Worm (Caenorhabditis elegans) whole organism, young adult: ENCODE data around the gene snt-7.

Experiments used
- C06A6.2 ChIP-seq: fragments of 200-800 bp; sonication (Bioruptor generic); conservative IDR thresholded peaks from 2 replicates; pipeline ENCODE4 v1.3.6; 2022; ENCODE audit warnings: missing genetic modification characterization, missing compliant biosample characterization
- F37B4.10 ChIP-seq: fragments of 200-800 bp; sonication (Bioruptor generic); IDR thresholded peaks from 2 replicates; pipeline ENCODE4 v1.3.6; 2022; ENCODE audit warnings: missing genetic modification characterization, missing compliant biosample characterization
- F39B2.1 ChIP-seq: fragments of 200-800 bp; sonication (Bioruptor generic); IDR thresholded peaks from 2 replicates; pipeline ENCODE4 v1.3.6; 2022; ENCODE audit warnings: missing genetic modification reagents, missing genetic modification characterization, missing compliant biosample characterization
- F49E8.2 ChIP-seq: sonication (generic microtip); optimal IDR thresholded peaks from 3 replicates; lab custom pipeline; 2017; ENCODE audit warnings: missing genetic modification characterization, mild to moderate bottlenecking, missing compliant biosample characterization, antibody characterized with exemption, moderate library complexity; ENCODE audit not compliant: insufficient read depth
- F52B5.7 ChIP-seq: sonication (generic microtip); optimal IDR thresholded peaks from 2 replicates; lab custom pipeline; 2016; ENCODE audit warnings: mild to moderate bottlenecking, missing genetic modification characterization, missing compliant biosample characterization
- F57A8.1 ChIP-seq: fragments of 200-800 bp; sonication (Bioruptor generic); optimal IDR thresholded peaks from 2 replicates; lab custom pipeline; 2018; ENCODE audit warnings: mild to moderate bottlenecking, missing genetic modification characterization, moderate library complexity, missing compliant biosample characterization
- F57C9.4 ChIP-seq: sonication (generic microtip); optimal IDR thresholded peaks from 2 replicates; lab custom pipeline; 2017; ENCODE audit warnings: mild to moderate bottlenecking, missing genetic modification characterization, missing compliant biosample characterization
- K11D2.4 ChIP-seq: fragments of 200-800 bp; sonication (Bioruptor generic); IDR thresholded peaks from 2 replicates; pipeline ENCODE4 v1.3.6; 2022; ENCODE audit warnings: missing genetic modification reagents, missing genetic modification characterization, missing compliant biosample characterization
- K12H6.12 ChIP-seq: fragments of 200-800 bp; sonication (Bioruptor generic); optimal IDR thresholded peaks from 2 replicates; lab custom pipeline; 2018; ENCODE audit warnings: mild to moderate bottlenecking, missing genetic modification characterization, missing compliant biosample characterization
- T07F8.4 ChIP-seq: sonication (generic microtip); optimal IDR thresholded peaks from 2 replicates; lab custom pipeline; 2016; ENCODE audit warnings: mild to moderate bottlenecking, missing genetic modification characterization, moderate library complexity, missing compliant biosample characterization
- Y79H2A.3 ChIP-seq: fragments of 200-800 bp; sonication (Bioruptor generic); conservative IDR thresholded peaks from 2 replicates; pipeline ENCODE4 v1.3.6; 2022; ENCODE audit warnings: missing genetic modification reagents, missing genetic modification characterization, missing compliant biosample characterization
- aptf-2 ChIP-seq: fragments of 200-800 bp; sonication (Bioruptor generic); conservative IDR thresholded peaks from 2 replicates; pipeline ENCODE4 v1.3.6; 2022; ENCODE audit warnings: missing genetic modification reagents, missing genetic modification characterization, missing compliant biosample characterization
- aptf-3 ChIP-seq: fragments of 200-800 bp; sonication (Bioruptor generic); IDR thresholded peaks from 2 replicates; pipeline ENCODE4 v1.3.6; 2022; ENCODE audit warnings: missing genetic modification characterization, missing compliant biosample characterization
- bed-2 ChIP-seq: fragments of 200-800 bp; sonication (Bioruptor generic); IDR thresholded peaks from 2 replicates; pipeline ENCODE4 v1.3.6; 2022; ENCODE audit warnings: missing genetic modification reagents, missing genetic modification characterization, missing compliant biosample characterization
- cebp-1 ChIP-seq, 2 experiments: fragments of 200-800 bp in 1 of 2; sonication (Bioruptor generic) in 1 of 2; sonication (generic microtip) in 1 of 2; IDR thresholded peaks in 1 of 2; optimal IDR thresholded peaks in 1 of 2; 2 replicates each; pipeline versions ENCODE4 v1.3.6 to Lab custom; 2017 to 2022; ENCODE audit warnings: missing compliant biosample characterization in 2 of 2, missing genetic modification characterization in 2 of 2, mild to moderate bottlenecking in 1 of 2, missing genetic modification reagents in 1 of 2, moderate library complexity in 1 of 2
- ceh-100 ChIP-seq: fragments of 200-800 bp; sonication (Bioruptor generic); IDR thresholded peaks from 2 replicates; pipeline ENCODE4 v1.3.6; 2022; ENCODE audit warnings: missing genetic modification reagents, missing genetic modification characterization, missing compliant biosample characterization
- ceh-27 ChIP-seq: fragments of 200-800 bp; sonication (Bioruptor generic); optimal IDR thresholded peaks from 2 replicates; lab custom pipeline; 2018; ENCODE audit warnings: mild to moderate bottlenecking, missing genetic modification characterization, moderate library complexity, missing compliant biosample characterization
- ceh-58 ChIP-seq: fragments of 200-800 bp; sonication (Bioruptor generic); IDR thresholded peaks from 2 replicates; pipeline ENCODE4 v1.3.6; 2022; ENCODE audit warnings: missing genetic modification characterization, missing compliant biosample characterization
- dox-1 ChIP-seq: fragments of 200-800 bp; sonication (Bioruptor generic); IDR thresholded peaks from 2 replicates; pipeline ENCODE4 v1.3.6; 2022; ENCODE audit warnings: missing genetic modification reagents, missing genetic modification characterization, missing compliant biosample characterization
- dpl-1 ChIP-seq: fragments of 150-350 bp; optimal IDR thresholded peaks from 2 replicates; lab custom pipeline; 2014; ENCODE audit warnings: missing biosample characterization, missing genetic modification reagents, missing genetic modification characterization
- egl-44 ChIP-seq: fragments of 200-800 bp; sonication (Bioruptor generic); IDR thresholded peaks from 2 replicates; pipeline ENCODE4 v1.3.6; 2022; ENCODE audit warnings: missing genetic modification reagents, missing genetic modification characterization, missing compliant biosample characterization
- gei-17 ChIP-seq: fragments of 200-800 bp; sonication (Bioruptor generic); optimal IDR thresholded peaks from 2 replicates; lab custom pipeline; 2018; ENCODE audit warnings: mild to moderate bottlenecking, missing genetic modification characterization, missing compliant biosample characterization
- hlh-26 ChIP-seq: fragments of 200-800 bp; sonication (Bioruptor generic); conservative IDR thresholded peaks from 2 replicates; pipeline ENCODE4 v1.3.6; 2022; ENCODE audit warnings: missing genetic modification reagents, missing genetic modification characterization, missing compliant biosample characterization
- hmg-1.2 ChIP-seq: fragments of 200-800 bp; sonication (Bioruptor generic); IDR thresholded peaks from 2 replicates; pipeline ENCODE4 v1.3.6; 2022; ENCODE audit warnings: missing genetic modification reagents, missing genetic modification characterization, missing compliant biosample characterization
- hrde-1 ChIP-seq: sonication (generic microtip); optimal IDR thresholded peaks from 2 replicates; lab custom pipeline; 2016; ENCODE audit warnings: missing genetic modification characterization, mild to moderate bottlenecking, missing compliant biosample characterization, moderate library complexity, missing genotype, missing genetic modification reagents, borderline replicate concordance
- hsf-1 ChIP-seq: fragments of 200-800 bp; sonication (Bioruptor generic); IDR thresholded peaks from 2 replicates; pipeline ENCODE4 v1.3.6; 2022; ENCODE audit warnings: missing genetic modification reagents, missing genetic modification characterization, missing compliant biosample characterization
- lag-1 ChIP-seq: fragments of 200-800 bp; sonication (Bioruptor generic); IDR thresholded peaks from 2 replicates; pipeline ENCODE4 v1.3.6; 2022; ENCODE audit warnings: missing genetic modification reagents, missing genetic modification characterization, missing compliant biosample characterization
- lin-35 ChIP-seq, 3 experiments: fragments of 150-350 bp in 2 of 3; sonication (generic microtip) in 1 of 3; optimal IDR thresholded peaks; 2 replicates each; lab custom pipeline; 2014 to 2018; ENCODE audit warnings: missing biosample characterization in 3 of 3, missing genetic modification characterization in 3 of 3, missing genetic modification reagents in 3 of 3
- lin-54 ChIP-seq: fragments of 200-800 bp; sonication (Bioruptor generic); optimal IDR thresholded peaks from 2 replicates; lab custom pipeline; 2018; ENCODE audit warnings: mild to moderate bottlenecking, missing genetic modification characterization, missing compliant biosample characterization
- lsy-27 ChIP-seq: sonication (generic microtip); optimal IDR thresholded peaks from 2 replicates; lab custom pipeline; 2017; ENCODE audit warnings: missing genetic modification characterization, mild to moderate bottlenecking, missing compliant biosample characterization, antibody characterized with exemption, missing genotype, borderline replicate concordance; ENCODE audit not compliant: insufficient read depth
- mcd-1 ChIP-seq: fragments of 200-800 bp; sonication (Bioruptor generic); IDR thresholded peaks from 2 replicates; pipeline ENCODE4 v1.3.6; 2022; ENCODE audit warnings: missing genetic modification reagents, missing genetic modification characterization, missing compliant biosample characterization
- mel-28 ChIP-seq: sonication (generic microtip); optimal IDR thresholded peaks from 2 replicates; lab custom pipeline; 2016; ENCODE audit warnings: borderline replicate concordance, mild to moderate bottlenecking, missing genetic modification characterization, missing compliant biosample characterization
- mxl-1 ChIP-seq: sonication (generic microtip); optimal IDR thresholded peaks from 2 replicates; lab custom pipeline; 2016; ENCODE audit warnings: missing genetic modification characterization, missing compliant biosample characterization
- nfya-1 ChIP-seq: sonication (generic microtip); optimal IDR thresholded peaks from 2 replicates; lab custom pipeline; 2017; ENCODE audit warnings: antibody characterized with exemption, missing compliant biosample characterization, missing genetic modification characterization, borderline replicate concordance; ENCODE audit not compliant: insufficient read depth
- nfyb-1 ChIP-seq: fragments of 200-800 bp; sonication (Bioruptor generic); IDR thresholded peaks from 2 replicates; pipeline ENCODE4 v1.3.6; 2022; ENCODE audit warnings: missing genetic modification reagents, missing genetic modification characterization, missing compliant biosample characterization
- nhr-80 ChIP-seq: sonication (generic microtip); optimal IDR thresholded peaks from 2 replicates; lab custom pipeline; 2016; ENCODE audit warnings: missing genetic modification characterization, missing compliant biosample characterization
- pbrm-1 ChIP-seq: fragments of 200-800 bp; sonication (Bioruptor generic); IDR thresholded peaks from 2 replicates; pipeline ENCODE4 v1.3.6; 2022; ENCODE audit warnings: missing genetic modification reagents, missing genetic modification characterization, missing compliant biosample characterization
- rcor-1 ChIP-seq: fragments of 200-800 bp; sonication (Bioruptor generic); IDR thresholded peaks from 2 replicates; pipeline ENCODE4 v1.3.6; 2022; ENCODE audit warnings: missing genetic modification reagents, missing genetic modification characterization, missing compliant biosample characterization
- snpc-4 ChIP-seq, 5 experiments: fragments of 150-350 bp in 1 of 5; sonication (generic microtip) in 4 of 5; optimal IDR thresholded peaks; 2 replicates each; lab custom pipeline; 2014 to 2018; ENCODE audit warnings: missing genetic modification characterization in 5 of 5, missing biosample characterization in 3 of 5, antibody characterized with exemption in 2 of 5, mild to moderate bottlenecking in 2 of 5, missing compliant biosample characterization in 2 of 5, missing genotype in 2 of 5, moderate library complexity in 2 of 5, missing genetic modification reagents in 1 of 5
- somi-1 ChIP-seq: fragments of 200-800 bp; sonication (Bioruptor generic); optimal IDR thresholded peaks from 2 replicates; lab custom pipeline; 2018; ENCODE audit warnings: mild to moderate bottlenecking, missing genetic modification characterization, missing compliant biosample characterization
- tbp1 ChIP-seq: fragments of 200-800 bp; sonication (Bioruptor generic); optimal IDR thresholded peaks from 2 replicates; lab custom pipeline; 2018; ENCODE audit warnings: mild to moderate bottlenecking, missing genetic modification characterization, missing compliant biosample characterization
- tlf-1 ChIP-seq: fragments of 200-800 bp; sonication (Bioruptor generic); optimal IDR thresholded peaks from 2 replicates; lab custom pipeline; 2018; ENCODE audit warnings: mild to moderate bottlenecking, missing genetic modification characterization, missing compliant biosample characterization
- xnd-1 ChIP-seq: sonication (generic microtip); optimal IDR thresholded peaks from 2 replicates; lab custom pipeline; 2016; ENCODE audit warnings: missing genotype, missing genetic modification reagents, missing genetic modification characterization, missing compliant biosample characterization
- zfh-2 ChIP-seq: fragments of 200-800 bp; sonication (Bioruptor generic); conservative IDR thresholded peaks from 2 replicates; pipeline ENCODE4 v1.3.6; 2022; ENCODE audit warnings: missing genetic modification reagents, missing genetic modification characterization, missing compliant biosample characterization
- zim-3 ChIP-seq: sonication (generic microtip); optimal IDR thresholded peaks from 2 replicates; lab custom pipeline; 2017; ENCODE audit warnings: mild to moderate bottlenecking, missing genetic modification characterization, moderate library complexity, missing compliant biosample characterization
- ztf-25 ChIP-seq: fragments of 200-800 bp; sonication (Bioruptor generic); IDR thresholded peaks from 2 replicates; pipeline ENCODE4 v1.3.6; 2022; ENCODE audit warnings: missing genetic modification reagents, missing genetic modification characterization, missing compliant biosample characterization

snt-7 gene

ce11 chrX:15188986-15189675 lies 9.8 kb downstream of the snt-7 start:
- TF ChIP-seq tbp1 (GFP tag; lab: Kevin White, UChicago) (no peak), dpl-1 (GFP tag; lab: Kevin White, UChicago) (no peak), snpc-4 (GFP tag; optimal IDR thresholded peaks at IDR 0.05; lab: Kevin White, UChicago) (no peak), snpc-4 (tag; optimal IDR thresholded peaks at IDR 0.05; lab: Kevin White, UChicago) (peak in 1 of 4 experiments; percentile 9), xnd-1 (no peak), nfyb-1 (GFP tag; lab: Robert Waterston, UW) (0 out of 2 replicates have a peak, but pooled peaks have one; percentile 19), hrde-1 (tag; lab: Kevin White, UChicago) (no peak), mcd-1 (peak; percentile 24; the same call in 1 of the 2 replicates), lag-1 (GFP tag; lab: Robert Waterston, UW) (no peak), F57A8.1 (GFP tag; lab: Kevin White, UChicago) (no peak), K11D2.4 (GFP tag; lab: Robert Waterston, UW) (peak; percentile 70; the same call in 1 of the 2 replicates), hlh-26 (GFP tag; lab: Robert Waterston, UW) (no peak), F57C9.4 (tag; lab: Kevin White, UChicago) (no peak), gei-17 (no peak), lin-35 (GFP tag; optimal IDR thresholded peaks at IDR 0.05; lab: Kevin White, UChicago) (peak in 1 of 3 experiments; percentile 43), F37B4.10 (GFP tag; lab: Robert Waterston, UW) (no peak), ztf-25 (GFP tag; lab: Robert Waterston, UW) (no peak), F49E8.2 (no peak), K12H6.12 (tag; lab: Kevin White, UChicago) (peak; percentile 41), cebp-1 (GFP tag; IDR thresholded peaks at IDR 0.05; lab: Robert Waterston, UW) (no peak), cebp-1 (tag; optimal IDR thresholded peaks at IDR 0.05; lab: Kevin White, UChicago) (peak; percentile 68), mxl-1 (tag; lab: Kevin White, UChicago) (no peak), bed-2 (no peak), ceh-100 (GFP tag; lab: Robert Waterston, UW) (no peak), Y79H2A.3 (GFP tag; lab: Robert Waterston, UW) (no peak), F39B2.1 (GFP tag; lab: Robert Waterston, UW) (no peak), ceh-58 (GFP tag; lab: Robert Waterston, UW) (no peak), F52B5.7 (peak; percentile 40), nhr-80 (tag; lab: Kevin White, UChicago) (no peak), ceh-27 (GFP tag; lab: Kevin White, UChicago) (peak; percentile 45), hmg-1.2 (GFP tag; lab: Robert Waterston, UW) (peak; percentile 50; the same call in 1 of the 2 replicates), somi-1 (GFP tag; lab: Kevin White, UChicago) (peak; percentile 19), zim-3 (tag; lab: Kevin White, UChicago) (no peak), aptf-2 (GFP tag; lab: Robert Waterston, UW) (no peak), T07F8.4 (tag; lab: Kevin White, UChicago) (no peak), dox-1 (GFP tag; lab: Robert Waterston, UW) (peak; percentile 32; the same call in 1 of the 2 replicates), egl-44 (no peak), hsf-1 (GFP tag; lab: Robert Waterston, UW) (no peak), lin-54 (GFP tag; lab: Kevin White, UChicago) (no peak), aptf-3 (GFP tag; lab: Robert Waterston, UW) (no peak), rcor-1 (GFP tag; lab: Robert Waterston, UW) (no peak), C06A6.2 (GFP tag; lab: Robert Waterston, UW) (no peak), tlf-1 (GFP tag; lab: Kevin White, UChicago) (no peak), lsy-27 (tag; lab: Kevin White, UChicago) (no peak), zfh-2 (GFP tag; lab: Robert Waterston, UW) (peak; percentile 93), nfya-1 (tag; lab: Kevin White, UChicago) (no peak), mel-28 (tag; lab: Kevin White, UChicago) (no peak), pbrm-1 (GFP tag; lab: Robert Waterston, UW) (no peak)
